Worm (Caenorhabditis elegans): ENCODE results near the gene cdc-50.B.

Gene cdc-50.B

DNA sequence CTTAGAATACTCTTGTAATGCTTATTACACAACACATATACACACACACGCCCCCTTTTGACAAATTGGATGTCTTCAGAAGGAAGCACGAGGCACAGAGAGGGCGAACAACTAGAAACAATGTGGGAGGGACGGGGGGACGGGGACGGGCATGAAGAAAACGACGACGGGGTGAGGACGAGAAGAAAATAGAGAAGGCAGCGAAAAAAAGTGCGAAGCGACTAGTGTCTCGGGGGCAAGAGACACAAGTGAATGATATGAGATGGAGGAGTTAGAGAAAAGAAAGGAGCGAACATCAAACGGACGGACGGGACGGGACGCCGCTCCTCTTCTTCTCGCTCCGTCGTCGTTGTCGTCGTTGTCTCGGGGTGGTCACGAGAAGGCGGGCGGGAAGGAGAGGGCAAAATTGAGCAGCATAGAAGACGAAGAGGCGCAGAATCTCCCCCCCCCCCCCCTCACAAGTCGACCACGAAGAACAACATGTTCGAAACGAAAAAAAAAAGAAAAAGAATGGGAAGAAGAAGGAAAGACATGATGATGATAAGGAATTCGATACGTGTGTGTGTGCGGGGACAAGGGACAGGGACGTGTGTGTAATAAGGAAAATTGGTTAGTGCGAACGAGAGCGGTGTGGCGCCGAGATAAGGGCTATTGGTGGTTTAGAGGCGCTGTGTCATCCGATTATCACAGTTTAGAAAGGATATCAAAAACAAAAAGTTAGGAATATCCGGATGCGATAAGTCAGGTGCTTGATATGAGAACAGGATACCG lies 30.4 kb downstream of the cdc-50.B start:
- TF ChIP-seq ceh-91 (GFP tag; IDR thresholded peaks at IDR 0.05) (no peak), ceh-58 (GFP tag; IDR thresholded peaks at IDR 0.05) (no peak), hlh-12 (tag; optimal IDR thresholded peaks at IDR 0.05) (no peak), hsf-1 (GFP tag; IDR thresholded peaks at IDR 0.05) (no peak), ets-4 (GFP tag; optimal IDR thresholded peaks at IDR 0.05) (peak; percentile 92), efl-1 (GFP tag; optimal IDR thresholded peaks at IDR 0.05) (no peak), nhr-90 (tag; optimal IDR thresholded peaks at IDR 0.05) (peak; percentile 69), F49E8.2 (tag; optimal IDR thresholded peaks at IDR 0.05; ENCODE audit: insufficient read depth) (no peak), F57C9.4 (tag; optimal IDR thresholded peaks at IDR 0.05) (no peak), ztf-3 (GFP tag; optimal IDR thresholded peaks at IDR 0.05) (peak; percentile 19), him-1 (tag; optimal IDR thresholded peaks at IDR 0.05) (no peak), pha-4 (tag; optimal IDR thresholded peaks at IDR 0.05) (no peak), F33H1.4 (GFP tag; IDR thresholded peaks at IDR 0.05) (no peak), athp-1 (tag; optimal IDR thresholded peaks at IDR 0.05) (peak; percentile 25), F57A8.1 (GFP tag; optimal IDR thresholded peaks at IDR 0.05) (no peak), cebp-2 (GFP tag; IDR thresholded peaks at IDR 0.05) (no peak), snpc-4 (GFP tag; optimal IDR thresholded peaks at IDR 0.05) (peak; percentile 36), snpc-4 (tag; optimal IDR thresholded peaks at IDR 0.05) (peak; percentile 1 to 71 (median 68)), sptf-2 (GFP tag; optimal IDR thresholded peaks at IDR 0.05) (no peak), nfya-1 (tag; optimal IDR thresholded peaks at IDR 0.05; ENCODE audit: borderline replicate concordance, insufficient read depth) (no peak), aptf-2 (GFP tag; conservative IDR thresholded peaks at IDR 0.05) (no peak), sea-2 (GFP tag; IDR thresholded peaks at IDR 0.05) (no peak), nfyb-1 (GFP tag; IDR thresholded peaks at IDR 0.05) (0 out of 2 replicates have a peak, but pooled peaks have one; percentile 71), Y67H2A.10 (GFP tag; conservative IDR thresholded peaks at IDR 0.05) (no peak), madf-8 (GFP tag; conservative IDR thresholded peaks at IDR 0.05) (no peak), somi-1 (GFP tag; optimal IDR thresholded peaks at IDR 0.05) (peak; percentile 94), lin-35 (GFP tag; optimal IDR thresholded peaks at IDR 0.05) (peak in 1 of 3 experiments; percentile 56), zfh-2 (GFP tag; conservative IDR thresholded peaks at IDR 0.05) (peak; percentile 100), unc-130 (GFP tag; optimal IDR thresholded peaks at IDR 0.05) (no peak), nhr-27 (tag; optimal IDR thresholded peaks at IDR 0.05) (no peak), F22D6.2 (tag; optimal IDR thresholded peaks at IDR 0.05) (peak; percentile 58), bed-1 (GFP tag; IDR thresholded peaks at IDR 0.05) (no peak), attf-5 (GFP tag; optimal IDR thresholded peaks at IDR 0.05) (peak; percentile 94), ceh-27 (GFP tag; optimal IDR thresholded peaks at IDR 0.05) (peak; percentile 79), cebp-1 (GFP tag; IDR thresholded peaks at IDR 0.05) (peak; percentile 49; the same call in 1 of the 2 replicates), cebp-1 (tag; optimal IDR thresholded peaks at IDR 0.05) (peak; percentile 94), F37B4.10 (GFP tag; IDR thresholded peaks at IDR 0.05) (0 out of 2 replicates have a peak, but pooled peaks have one; percentile 67), ZK185.1 (tag; optimal IDR thresholded peaks at IDR 0.05; ENCODE audit: poor library complexity, severe bottlenecking) (no peak), mxl-1 (tag; optimal IDR thresholded peaks at IDR 0.05) (no peak), ztf-6 (GFP tag; IDR thresholded peaks at IDR 0.05) (no peak), madf-3 (GFP tag; IDR thresholded peaks at IDR 0.05) (no peak), tbp1 (GFP tag; optimal IDR thresholded peaks at IDR 0.05) (peak; percentile 57), snpc-3.4 (tag; optimal IDR thresholded peaks at IDR 0.05) (peak; percentile 18), F52B5.7 (tag; optimal IDR thresholded peaks at IDR 0.05) (peak; percentile 61), ztf-28 (GFP tag; IDR thresholded peaks at IDR 0.05) (no peak), lsl-1 (GFP tag; optimal IDR thresholded peaks at IDR 0.05) (no peak), ztf-18 (tag; optimal IDR thresholded peaks at IDR 0.05) (peak; percentile 59), akir-1 (GFP tag; optimal IDR thresholded peaks at IDR 0.05) (no peak)

Measured in whole organism, young adult.